Fruit fly (Drosophila melanogaster) whole organism, prepupa: ENCODE results near the gene CG14270.

Experiments used
- Blimp-1 ChIP-seq: fragments of 200-800 bp; sonication (Bioruptor generic); optimal IDR thresholded peaks from 3 replicates; lab custom pipeline; 2017; ENCODE audit warnings: missing biosample characterization, missing genetic modification characterization, mild to moderate bottlenecking, moderate library complexity, missing genetic modification reagents
- CG10631 ChIP-seq: fragments of 200-800 bp; sonication (Bioruptor generic); optimal IDR thresholded peaks from 2 replicates; lab custom pipeline; 2016; ENCODE audit warnings: missing biosample characterization, missing genetic modification characterization
- CG11294 ChIP-seq: fragments of 200-800 bp; sonication (Bioruptor generic); IDR thresholded peaks from 2 replicates; pipeline ENCODE4 v1.3.6; 2022; ENCODE audit warnings: missing biosample characterization, missing genetic modification characterization
- CG11762 ChIP-seq: fragments of 200-800 bp; sonication (Bioruptor generic); optimal IDR thresholded peaks from 3 replicates; lab custom pipeline; 2016; ENCODE audit warnings: missing biosample characterization, missing genetic modification characterization; ENCODE audit not compliant: insufficient read depth
- CG11902 ChIP-seq: fragments of 200-800 bp; sonication (Bioruptor generic); optimal IDR thresholded peaks from 3 replicates; lab custom pipeline; 2016; ENCODE audit warnings: missing biosample characterization, missing genetic modification characterization
- CG15336 ChIP-seq: fragments of 200-800 bp; sonication (Bioruptor generic); IDR thresholded peaks from 2 replicates; pipeline ENCODE4 v1.3.6; 2022; ENCODE audit warnings: missing biosample characterization, missing genetic modification characterization
- CG1621 ChIP-seq: fragments of 200-800 bp; sonication (Bioruptor generic); optimal IDR thresholded peaks from 3 replicates; lab custom pipeline; 2018; ENCODE audit warnings: missing biosample characterization, mild to moderate bottlenecking, missing genetic modification characterization
- CG16779 ChIP-seq: fragments of 200-800 bp; sonication (Bioruptor generic); optimal IDR thresholded peaks from 3 replicates; lab custom pipeline; 2017; ENCODE audit warnings: missing biosample characterization, mild to moderate bottlenecking, missing genetic modification characterization
- CG3032 ChIP-seq: fragments of 200-800 bp; optimal IDR thresholded peaks from 2 replicates; lab custom pipeline; 2019; ENCODE audit warnings: missing biosample characterization, mild to moderate bottlenecking, missing genetic modification characterization, moderate library complexity
- CG31627 ChIP-seq: fragments of 200-800 bp; sonication (Bioruptor generic); optimal IDR thresholded peaks from 3 replicates; lab custom pipeline; 2016; ENCODE audit warnings: missing biosample characterization, missing genetic modification characterization
- CG32006 ChIP-seq: fragments of 200-800 bp; sonication (Bioruptor generic); optimal IDR thresholded peaks from 3 replicates; lab custom pipeline; 2017; ENCODE audit warnings: missing biosample characterization, mild to moderate bottlenecking, missing genetic modification characterization
- CG34406 ChIP-seq: fragments of 200-800 bp; sonication (Bioruptor generic); optimal IDR thresholded peaks from 3 replicates; lab custom pipeline; 2016; ENCODE audit warnings: missing biosample characterization, missing genetic modification characterization
- CG3919 ChIP-seq: fragments of 200-800 bp; sonication (Bioruptor generic); optimal IDR thresholded peaks from 3 replicates; lab custom pipeline; 2016; ENCODE audit warnings: missing biosample characterization, missing genetic modification characterization
- CG4318 ChIP-seq: fragments of 200-800 bp; sonication (Bioruptor generic); optimal IDR thresholded peaks from 3 replicates; lab custom pipeline; 2017; ENCODE audit warnings: missing biosample characterization, mild to moderate bottlenecking, missing genetic modification characterization
- CG6163 ChIP-seq: fragments of 200-800 bp; sonication (Bioruptor generic); IDR thresholded peaks from 3 replicates; pipeline ENCODE4 v1.3.6; 2022; ENCODE audit warnings: missing biosample characterization, missing genetic modification characterization
- CG6276 ChIP-seq: fragments of 200-800 bp; sonication (Bioruptor generic); optimal IDR thresholded peaks from 2 replicates; lab custom pipeline; 2017; ENCODE audit warnings: missing biosample characterization, mild to moderate bottlenecking, missing genetic modification characterization
- CG6792 ChIP-seq: fragments of 200-800 bp; sonication (Bioruptor generic); optimal IDR thresholded peaks from 3 replicates; lab custom pipeline; 2016; ENCODE audit warnings: missing biosample characterization, missing genetic modification characterization
- CG6808 ChIP-seq: fragments of 200-800 bp; sonication (Bioruptor generic); optimal IDR thresholded peaks from 3 replicates; lab custom pipeline; 2017; ENCODE audit warnings: missing biosample characterization, missing genetic modification characterization, mild to moderate bottlenecking, moderate library complexity, missing genetic modification reagents
- CG6854 ChIP-seq: fragments of 200-800 bp; sonication (Bioruptor generic); optimal IDR thresholded peaks from 2 replicates; lab custom pipeline; 2017; ENCODE audit warnings: missing biosample characterization, mild to moderate bottlenecking, missing genetic modification characterization
- CG7368 ChIP-seq: fragments of 200-800 bp; sonication (Bioruptor generic); optimal IDR thresholded peaks from 3 replicates; lab custom pipeline; 2016; ENCODE audit warnings: missing biosample characterization, missing genetic modification characterization
- CG8119 ChIP-seq: fragments of 200-800 bp; sonication (Bioruptor generic); IDR thresholded peaks from 3 replicates; pipeline ENCODE4 v1.3.6; 2022; ENCODE audit warnings: missing biosample characterization, missing genetic modification characterization
- CG8632 ChIP-seq: fragments of 200-800 bp; sonication (Bioruptor generic); optimal IDR thresholded peaks from 3 replicates; lab custom pipeline; 2016; ENCODE audit warnings: missing biosample characterization, missing genetic modification characterization
- CG9139 ChIP-seq: fragments of 200-800 bp; sonication (Bioruptor generic); optimal IDR thresholded peaks from 3 replicates; lab custom pipeline; 2017; ENCODE audit warnings: missing biosample characterization, mild to moderate bottlenecking, missing genetic modification characterization
- Eip78C ChIP-seq: fragments of 200-800 bp; sonication (Bioruptor generic); peaks from one replicate; lab custom pipeline; 2016; ENCODE audit warnings: missing biosample characterization, missing genetic modification characterization
- Eip93F ChIP-seq: fragments of 200-800 bp; sonication (Bioruptor generic); optimal IDR thresholded peaks from 2 replicates; lab custom pipeline; 2016; ENCODE audit warnings: missing biosample characterization, mild to moderate bottlenecking, missing genetic modification characterization
- Ets96B ChIP-seq: fragments of 200-800 bp; optimal IDR thresholded peaks from 2 replicates; lab custom pipeline; 2019; ENCODE audit warnings: missing biosample characterization, mild to moderate bottlenecking, missing genetic modification characterization, moderate library complexity
- Hr38 ChIP-seq: sonication (Bioruptor generic); optimal IDR thresholded peaks from 2 replicates; lab custom pipeline; 2016; ENCODE audit warnings: missing biosample characterization, missing genetic modification characterization
- Hr39 ChIP-seq: fragments of 200-800 bp; sonication (Bioruptor generic); optimal IDR thresholded peaks from 2 replicates; lab custom pipeline; 2016; ENCODE audit warnings: missing biosample characterization, missing genetic modification characterization
- Hr4 ChIP-seq: fragments of 200-800 bp; sonication (Bioruptor generic); optimal IDR thresholded peaks from 3 replicates; lab custom pipeline; 2016; ENCODE audit warnings: missing biosample characterization, missing genetic modification characterization
- Met ChIP-seq: fragments of 200-800 bp; sonication (Bioruptor generic); optimal IDR thresholded peaks from 3 replicates; lab custom pipeline; 2016; ENCODE audit warnings: missing biosample characterization, missing genetic modification characterization
- OdsH ChIP-seq: fragments of 200-800 bp; sonication (Bioruptor generic); optimal IDR thresholded peaks from 3 replicates; lab custom pipeline; 2016; ENCODE audit warnings: missing biosample characterization, missing genetic modification characterization
- Smox ChIP-seq: fragments of 200-800 bp; sonication (Bioruptor generic); optimal IDR thresholded peaks from 3 replicates; lab custom pipeline; 2016; ENCODE audit warnings: missing biosample characterization, missing genetic modification characterization
- Sox102F ChIP-seq: fragments of 200-800 bp; sonication (Bioruptor generic); optimal IDR thresholded peaks from 2 replicates; lab custom pipeline; 2016; ENCODE audit warnings: missing biosample characterization, mild to moderate bottlenecking, missing genetic modification characterization
- achi ChIP-seq: fragments of 200-800 bp; sonication (Bioruptor generic); optimal IDR thresholded peaks from 3 replicates; lab custom pipeline; 2016; ENCODE audit warnings: missing biosample characterization, missing genetic modification characterization
- acj6 ChIP-seq: fragments of 200-800 bp; sonication (Bioruptor generic); optimal IDR thresholded peaks from 3 replicates; lab custom pipeline; 2016; ENCODE audit warnings: missing biosample characterization, missing genetic modification characterization
- cyc ChIP-seq: fragments of 200-800 bp; sonication (Bioruptor generic); optimal IDR thresholded peaks from 3 replicates; lab custom pipeline; 2016; ENCODE audit warnings: missing biosample characterization, missing genetic modification characterization
- esn ChIP-seq: fragments of 200-800 bp; sonication (Bioruptor generic); optimal IDR thresholded peaks from 2 replicates; lab custom pipeline; 2016; ENCODE audit warnings: missing biosample characterization, mild to moderate bottlenecking, missing genetic modification characterization, moderate library complexity
- fd59A ChIP-seq: fragments of 200-800 bp; sonication (Bioruptor generic); optimal IDR thresholded peaks from 2 replicates; lab custom pipeline; 2017; ENCODE audit warnings: missing biosample characterization, mild to moderate bottlenecking, missing genetic modification characterization, missing genetic modification reagents
- fd85E ChIP-seq: fragments of 200-800 bp; sonication (Bioruptor generic); optimal IDR thresholded peaks from 3 replicates; lab custom pipeline; 2016; ENCODE audit warnings: missing biosample characterization, missing genetic modification characterization
- fkh ChIP-seq: fragments of 200-800 bp; sonication (Bioruptor generic); optimal IDR thresholded peaks from 3 replicates; lab custom pipeline; 2017; ENCODE audit warnings: missing biosample characterization, mild to moderate bottlenecking, missing genetic modification characterization, moderate library complexity
- salr ChIP-seq, 2 experiments: fragments of 200-800 bp; sonication (Bioruptor generic); optimal IDR thresholded peaks; 3 replicates each; lab custom pipeline; 2016 to 2018; ENCODE audit warnings: missing biosample characterization in 2 of 2, missing genetic modification characterization in 2 of 2, mild to moderate bottlenecking in 1 of 2
- ss ChIP-seq, 2 experiments: fragments of 200-800 bp; sonication (Bioruptor generic); optimal IDR thresholded peaks; 2 replicates in 1 of 2; 3 replicates in 1 of 2; lab custom pipeline; 2017 to 2018; ENCODE audit warnings: mild to moderate bottlenecking in 2 of 2, missing biosample characterization in 2 of 2, missing genetic modification characterization in 2 of 2, moderate library complexity in 1 of 2
- svp ChIP-seq: fragments of 200-800 bp; sonication (Bioruptor generic); peaks from one replicate; lab custom pipeline; 2016; ENCODE audit warnings: missing biosample characterization, missing genetic modification characterization
- topi ChIP-seq: fragments of 200-800 bp; sonication (Bioruptor generic); optimal IDR thresholded peaks from 3 replicates; lab custom pipeline; 2016; ENCODE audit warnings: missing biosample characterization, missing genetic modification characterization

CG14270 gene

DNA sequence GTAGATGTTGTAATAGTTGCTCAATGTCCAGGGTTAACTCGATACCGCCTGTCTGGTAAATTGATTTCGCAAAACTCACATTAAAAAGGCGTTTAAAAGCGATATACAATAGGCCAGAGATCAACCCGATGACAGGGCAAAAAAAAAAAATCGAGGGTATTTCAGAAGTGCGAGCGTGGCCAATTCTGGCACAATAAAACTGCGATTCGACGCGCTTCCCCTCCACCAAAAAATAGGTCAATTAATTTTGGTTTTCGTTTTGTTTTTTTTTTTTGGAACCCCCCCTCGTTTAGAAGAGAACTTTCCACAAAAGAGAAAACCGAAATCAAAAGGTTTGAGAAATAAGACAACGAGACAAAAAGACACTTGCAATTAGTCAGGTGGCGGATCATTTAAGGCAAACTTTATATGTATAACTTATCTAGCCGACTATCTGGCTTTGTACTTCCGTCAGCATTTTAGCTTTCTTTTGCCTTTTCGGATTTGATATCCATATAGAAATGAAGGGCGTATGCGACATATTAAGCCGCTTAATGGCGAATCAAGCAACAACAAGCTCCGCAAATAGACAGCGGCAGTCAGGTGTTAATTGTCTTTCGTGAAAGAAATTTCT, 14.6 kb downstream of the CG14270 start:
- no peak for TF ChIP-seq CG8632
- no peak for TF ChIP-seq CG11762 (GFP tag; lab: Kevin White, UChicago)
- no peak for TF ChIP-seq cyc (GFP tag; lab: Kevin White, UChicago)
- TF ChIP-seq Eip93F, result no peak
- no peak for TF ChIP-seq OdsH
- no peak for TF ChIP-seq achi (GFP tag; lab: Kevin White, UChicago)
- TF ChIP-seq Met (GFP tag; lab: Kevin White, UChicago), result no peak
- no peak for TF ChIP-seq CG6792 (GFP tag; lab: Kevin White, UChicago)
- TF ChIP-seq Sox102F, result no peak
- no peak for TF ChIP-seq CG9139
- TF ChIP-seq, all 60 proteins: peak for 0

DNA sequence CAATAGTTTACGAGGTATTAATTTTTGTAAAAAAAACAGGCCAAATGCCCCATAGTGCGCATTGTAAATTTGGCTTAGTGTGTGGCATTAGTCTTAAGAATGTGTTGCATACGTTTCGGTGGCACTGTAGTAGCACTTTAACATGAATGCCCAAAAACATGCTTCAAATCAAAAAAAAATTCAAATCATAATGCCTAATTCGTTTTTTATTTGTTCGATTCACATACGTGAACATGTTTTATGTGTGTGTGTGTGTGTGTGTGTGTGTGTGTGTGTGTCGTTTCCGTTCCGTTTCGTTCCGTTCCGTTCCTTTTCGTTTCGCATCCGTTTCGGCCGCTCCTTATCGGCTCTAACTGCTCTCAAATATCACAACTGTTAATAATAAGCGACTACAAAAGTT, 19.6 kb downstream of the CG14270 start:
- TF ChIP-seq Hr39 (no peak), CG16779 (tag; lab: Kevin White, UChicago) (no peak), CG6276 (GFP tag; lab: Kevin White, UChicago) (no peak), CG11294 (no peak), Hr4 (GFP tag; lab: Kevin White, UChicago) (no peak), CG6854 (GFP tag; lab: Kevin White, UChicago) (no peak), CG15336 (no peak), OdsH (no peak), CG6808 (GFP tag; lab: Kevin White, UChicago) (no peak)

DNA sequence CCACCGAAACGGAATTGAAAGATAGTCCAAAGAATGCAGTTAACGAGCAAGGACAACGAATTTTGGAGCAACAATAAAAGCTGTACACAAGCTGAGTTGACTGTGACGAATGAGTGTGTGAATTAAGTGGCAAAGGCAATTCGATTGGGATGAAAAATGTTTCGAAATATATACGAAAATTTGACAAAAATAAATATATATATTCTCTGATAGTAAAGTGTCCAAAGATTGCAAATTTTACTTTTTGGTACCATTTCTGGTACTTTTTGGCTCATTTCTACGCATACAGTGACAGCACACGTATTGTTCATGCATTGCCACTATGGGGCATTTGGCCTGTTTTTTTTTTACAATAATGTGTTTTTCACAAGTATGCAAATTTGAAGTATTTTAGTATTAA, 21.2 kb downstream of the CG14270 start, which contains the start of gene CG16781:
TSS of gene CG16781 (minus strand) at position 101 of the 400 bp plus-strand sequence.
- TF ChIP-seq Ets96B (tag; lab: Kevin White, UChicago) (no peak), CG31627 (no peak), acj6 (GFP tag; lab: Kevin White, UChicago) (no peak), CG10631 (GFP tag; lab: Kevin White, UChicago) (no peak), svp (GFP tag; lab: Kevin White, UChicago) (no peak), CG11902 (GFP tag; lab: Kevin White, UChicago) (no peak), CG3919 (GFP tag; lab: Kevin White, UChicago) (no peak), CG34406 (GFP tag; lab: Kevin White, UChicago) (no peak), fkh (GFP tag; lab: Kevin White, UChicago) (no peak), CG9139 (no peak), Met (GFP tag; lab: Kevin White, UChicago) (no peak), Hr38 (no peak), CG1621 (tag; lab: Kevin White, UChicago) (no peak), CG11294 (no peak), ss (GFP tag; optimal IDR thresholded peaks at IDR 0.05; lab: Kevin White, UChicago) (no peak), Smox (GFP tag; lab: Kevin White, UChicago) (no peak), Blimp-1 (GFP tag; lab: Kevin White, UChicago) (no peak)

DNA sequence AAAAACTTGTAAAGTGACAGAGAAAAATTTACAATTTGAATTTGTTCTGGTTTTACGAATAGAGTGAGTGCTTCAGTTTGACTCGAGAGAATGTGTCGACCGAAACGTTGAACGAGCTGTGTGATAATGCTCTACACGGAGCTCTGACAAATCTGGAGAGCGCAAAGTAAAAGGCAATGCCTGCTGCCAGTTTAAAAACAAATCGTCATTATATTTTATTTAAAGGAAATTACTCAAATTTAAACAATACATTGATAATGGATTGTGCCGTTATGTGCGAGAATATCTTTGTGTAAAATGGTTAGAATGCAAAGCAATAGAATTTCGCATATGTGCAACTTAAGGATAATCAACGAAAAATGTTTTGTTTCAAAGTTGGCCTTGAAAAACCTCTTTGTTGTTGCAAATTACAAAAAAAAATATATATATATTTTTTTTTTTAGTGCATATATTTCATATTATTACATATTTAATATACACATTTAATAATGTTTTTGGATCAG, 25.0 kb downstream of the CG14270 start, which contains the start of the genes CG16782 and CG10801:
TSS of gene CG16782 (minus strand) at position 101 of the 503 bp plus-strand sequence.
TSS of gene CG10801 (plus strand) at position 453 of the 503 bp plus-strand sequence.
- TF ChIP-seq Eip78C (GFP tag; lab: Kevin White, UChicago), result no peak
- TF ChIP-seq svp (GFP tag; lab: Kevin White, UChicago), result no peak
- TF ChIP-seq CG4318, result no peak
- TF ChIP-seq CG7368 (GFP tag; lab: Kevin White, UChicago), result no peak
- no peak for TF ChIP-seq Sox102F
- no peak for TF ChIP-seq CG32006 (GFP tag; lab: Kevin White, UChicago)
- TF ChIP-seq fd59A (GFP tag; lab: Kevin White, UChicago), result no peak
- TF ChIP-seq Hr39, result no peak
- TF ChIP-seq CG8119 (GFP tag; lab: Robert Waterston, UW), result no peak
- no peak for TF ChIP-seq topi (GFP tag; lab: Kevin White, UChicago)
- TF ChIP-seq OdsH, result no peak
- no peak for TF ChIP-seq fd85E (GFP tag; lab: Kevin White, UChicago)
- TF ChIP-seq esn (GFP tag; lab: Kevin White, UChicago), result no peak
- no peak for TF ChIP-seq CG3032 (tag; lab: Kevin White, UChicago)
- no peak for TF ChIP-seq CG11294
- TF ChIP-seq salr (GFP tag; optimal IDR thresholded peaks at IDR 0.05; lab: Kevin White, UChicago), result no peak
- TF ChIP-seq CG6163 (GFP tag; lab: Robert Waterston, UW), result no peak
